Fruit fly (Drosophila melanogaster) whole organism, adult: ENCODE measurements around the gene DIP-iota.

Source experiments
- CG11617 ChIP-seq: fragments of 200-800 bp; sonication (Bioruptor generic); optimal IDR thresholded peaks from 2 replicates; lab custom pipeline; 2017; ENCODE audit warnings: mild to moderate bottlenecking, missing biosample characterization, missing genetic modification reagents, missing genetic modification characterization
- CG14711 ChIP-seq: fragments of 200-800 bp; sonication (Bioruptor generic); optimal IDR thresholded peaks from 2 replicates; lab custom pipeline; 2018; ENCODE audit warnings: missing biosample characterization, mild to moderate bottlenecking, missing genetic modification characterization, moderate library complexity
- CG1620 ChIP-seq: fragments of 200-800 bp; sonication (Bioruptor generic); optimal IDR thresholded peaks from 2 replicates; lab custom pipeline; 2016; ENCODE audit warnings: missing biosample characterization, missing genetic modification characterization
- CG33017 ChIP-seq: fragments of 200-800 bp; sonication (Bioruptor generic); optimal IDR thresholded peaks from 2 replicates; lab custom pipeline; 2018; ENCODE audit warnings: missing biosample characterization, mild to moderate bottlenecking, missing genetic modification characterization, moderate library complexity
- Crg-1 ChIP-seq: fragments of 200-800 bp; sonication (Bioruptor generic); optimal IDR thresholded peaks from 2 replicates; lab custom pipeline; 2016; ENCODE audit warnings: missing biosample characterization, missing genetic modification characterization
- cic ChIP-seq: fragments of 200-800 bp; sonication (Bioruptor generic); optimal IDR thresholded peaks from 2 replicates; lab custom pipeline; 2017; ENCODE audit warnings: missing biosample characterization, mild to moderate bottlenecking, missing genetic modification characterization, moderate library complexity
- cnc ChIP-seq, 2 experiments: fragments of >200 bp; optimal IDR thresholded peaks; 2 replicates each; lab custom pipeline; 2017
- kay ChIP-seq: fragments of 200-800 bp; sonication (Bioruptor generic); peaks from one replicate; lab custom pipeline; 2016; ENCODE audit warnings: missing biosample characterization, missing genetic modification characterization, borderline replicate concordance
- tj ChIP-seq: fragments of 200-800 bp; sonication (Bioruptor generic); optimal IDR thresholded peaks from 3 replicates; lab custom pipeline; 2017; ENCODE audit warnings: missing biosample characterization, mild to moderate bottlenecking, missing genetic modification characterization, moderate library complexity
- toe ChIP-seq: fragments of 200-800 bp; sonication (Bioruptor generic); optimal IDR thresholded peaks from 2 replicates; lab custom pipeline; 2016; ENCODE audit warnings: missing biosample characterization, missing genetic modification characterization

DNA sequence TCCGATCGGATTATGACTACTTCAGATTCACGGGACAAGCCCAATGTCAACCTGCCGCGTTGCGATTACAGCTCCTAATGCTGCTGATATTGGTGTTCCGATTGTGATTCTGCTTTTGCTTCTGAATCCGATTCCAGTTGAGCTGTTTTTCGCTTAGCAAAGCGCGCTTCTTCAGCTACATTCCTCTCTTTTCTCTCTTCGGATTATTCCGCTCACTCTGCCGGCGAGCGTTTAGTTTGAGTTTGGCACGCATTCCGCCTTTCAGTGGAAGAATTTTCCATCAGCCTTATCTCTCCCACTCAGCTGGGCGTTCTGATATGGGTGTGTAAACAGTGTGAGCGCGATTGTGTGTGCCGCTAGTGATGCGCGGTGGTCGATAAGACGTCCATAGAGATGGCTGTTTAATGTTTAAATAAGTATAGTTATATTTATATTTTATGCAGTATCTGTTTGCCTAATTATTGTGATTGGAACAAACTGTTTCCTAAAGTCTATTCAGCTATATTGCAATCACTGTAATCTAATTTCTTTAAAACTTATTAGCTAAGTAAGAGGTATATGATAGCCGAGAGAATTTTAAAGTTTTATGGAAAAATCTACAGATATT, 46.3 kb upstream of the DIP-iota start, which contains the start of gene Galt:
- TF ChIP-seq tj (peak; percentile 84), kay (GFP tag; lab: Kevin White, UChicago) (no peak), CG33017 (peak; percentile 53), CG14711 (tag; lab: Kevin White, UChicago) (peak; percentile 23), CG1620 (GFP tag; lab: Kevin White, UChicago) (no peak), Crg-1 (GFP tag; lab: Kevin White, UChicago) (peak; percentile 16), toe (GFP tag; lab: Kevin White, UChicago) (no peak), CG11617 (GFP tag; lab: Kevin White, UChicago) (peak; percentile 64), cnc (optimal IDR thresholded peaks at IDR 0.05; lab: Kevin White, UChicago) (no peak), cic (GFP tag; lab: Kevin White, UChicago) (peak; percentile 72)
